Fruit fly (Drosophila melanogaster) whole organism: ENCODE measurements around the gene Ir94e.

Source experiments
- CG8478 ChIP-seq: fragments of >200 bp; optimal IDR thresholded peaks from 2 replicates; lab custom pipeline; 2018; ENCODE audit warnings: inconsistent platforms
- EcR ChIP-seq, 2 experiments: fragments of >200 bp; optimal IDR thresholded peaks; 2 replicates each; lab custom pipeline; 2017; ENCODE audit warnings: missing biosample characterization in 2 of 2, missing genetic modification characterization in 2 of 2, missing genetic modification reagents in 2 of 2
- pan ChIP-seq: fragments of >200 bp; optimal IDR thresholded peaks from 2 replicates; lab custom pipeline; 2017
- psq ChIP-seq: fragments of >200 bp; optimal IDR thresholded peaks from 2 replicates; lab custom pipeline; 2017
- usp ChIP-seq: fragments of >200 bp; optimal IDR thresholded peaks from 2 replicates; lab custom pipeline; 2017; ENCODE audit warnings: missing biosample characterization, missing genetic modification characterization, mixed read lengths

dm6 chr3R:23403628-23404027, 1.7 kb upstream of the Ir94e start, which contains the start of gene CG17380:
- TF ChIP-seq EcR (GFP tag; optimal IDR thresholded peaks at IDR 0.05; lab: Kevin White, UChicago) = no peak
- no peak for TF ChIP-seq CG8478 (lab: Kevin White, UChicago)
- TF ChIP-seq usp (GFP tag; lab: Kevin White, UChicago) = no peak
- no peak for TF ChIP-seq psq
- TF ChIP-seq pan (lab: Kevin White, UChicago) = no peak
